Worm (Caenorhabditis elegans) whole organism, L3 larva: Measurements from ENCODE around the gene rnp-7.
A peak's percentile ranks its signal among the peaks of the same experiment; 100 is the strongest.

ENCODE experiments used
- R02D3.7 ChIP-seq: fragments of 150-350 bp; optimal IDR thresholded peaks from 2 replicates; lab custom pipeline; 2014; ENCODE audit warnings: missing biosample characterization, missing genetic modification characterization
- ZK546.5 ChIP-seq: sonication (generic microtip); optimal IDR thresholded peaks from 2 replicates; lab custom pipeline; 2017; ENCODE audit warnings: missing biosample characterization, missing genetic modification characterization
- aly-2 ChIP-seq: fragments of 150-350 bp; optimal IDR thresholded peaks from 2 replicates; lab custom pipeline; 2014; ENCODE audit warnings: missing biosample characterization, missing genetic modification characterization
- ama-1 ChIP-seq: fragments of 150-350 bp; optimal IDR thresholded peaks from 2 replicates; lab custom pipeline; 2018
- ceh-16 ChIP-seq: sonication (generic microtip); optimal IDR thresholded peaks from 2 replicates; lab custom pipeline; 2017; ENCODE audit warnings: missing biosample characterization, missing genetic modification characterization
- ceh-28 ChIP-seq: fragments of 150-350 bp; optimal IDR thresholded peaks from 2 replicates; lab custom pipeline; 2014; ENCODE audit warnings: missing biosample characterization, missing genetic modification reagents, missing genetic modification characterization
- ceh-82 ChIP-seq: fragments of 150-350 bp; optimal IDR thresholded peaks from 2 replicates; lab custom pipeline; 2014; ENCODE audit warnings: missing biosample characterization, missing genetic modification characterization
- ceh-9 ChIP-seq: sonication (generic microtip); optimal IDR thresholded peaks from 2 replicates; lab custom pipeline; 2018; ENCODE audit warnings: missing biosample characterization, missing genetic modification characterization
- daf-12 ChIP-seq: fragments of 150-350 bp; optimal IDR thresholded peaks from 2 replicates; lab custom pipeline; 2014; ENCODE audit warnings: missing biosample characterization, missing genetic modification reagents, missing genetic modification characterization
- egl-27 ChIP-seq: sonication (generic microtip); optimal IDR thresholded peaks from 4 replicates; lab custom pipeline; 2017; ENCODE audit warnings: missing biosample characterization, missing genetic modification reagents, missing genetic modification characterization
- egl-5 ChIP-seq: fragments of 150-350 bp; optimal IDR thresholded peaks from 2 replicates; lab custom pipeline; 2017; ENCODE audit warnings: missing biosample characterization, missing genetic modification reagents, missing genetic modification characterization, inconsistent platforms
- elt-1 ChIP-seq: fragments of 150-350 bp; optimal IDR thresholded peaks from 2 replicates; lab custom pipeline; 2014; ENCODE audit warnings: missing biosample characterization, missing genetic modification characterization
- elt-2 ChIP-seq: sonication (generic microtip); optimal IDR thresholded peaks from 2 replicates; lab custom pipeline; 2016; ENCODE audit warnings: missing genetic modification reagents, mild to moderate bottlenecking, missing genetic modification characterization, missing compliant biosample characterization
- elt-3 ChIP-seq, 3 experiments: fragments of 150-350 bp in 1 of 3; sonication (generic microtip) in 2 of 3; optimal IDR thresholded peaks; 2 replicates in 2 of 3; 4 replicates in 1 of 3; lab custom pipeline; 2014 to 2017; ENCODE audit warnings: missing biosample characterization in 3 of 3, missing genetic modification characterization in 3 of 3
- eor-1 ChIP-seq, 2 experiments: fragments of 150-350 bp; optimal IDR thresholded peaks; 2 replicates each; lab custom pipeline; 2014 to 2018; ENCODE audit warnings: missing biosample characterization in 2 of 2, missing genetic modification characterization in 2 of 2
- fkh-10 ChIP-seq: sonication (generic microtip); optimal IDR thresholded peaks from 2 replicates; lab custom pipeline; 2017; ENCODE audit warnings: missing biosample characterization, missing genetic modification reagents, missing genetic modification characterization
- fkh-2 ChIP-seq: fragments of 150-350 bp; optimal IDR thresholded peaks from 2 replicates; lab custom pipeline; 2014; ENCODE audit warnings: missing biosample characterization, missing genetic modification reagents, missing genetic modification characterization
- fos-1 ChIP-seq: fragments of 150-350 bp; optimal IDR thresholded peaks from 2 replicates; lab custom pipeline; 2014; ENCODE audit warnings: missing biosample characterization, missing genetic modification characterization
- hmg-11 ChIP-seq: sonication (generic microtip); optimal IDR thresholded peaks from 2 replicates; lab custom pipeline; 2016; ENCODE audit warnings: missing genetic modification characterization, missing compliant biosample characterization
- jun-1 ChIP-seq: fragments of 150-350 bp; optimal IDR thresholded peaks from 2 replicates; lab custom pipeline; 2014; ENCODE audit warnings: missing biosample characterization, missing genetic modification reagents, missing genetic modification characterization
- lin-15B ChIP-seq: fragments of 150-350 bp; optimal IDR thresholded peaks from 2 replicates; lab custom pipeline; 2014; ENCODE audit warnings: missing biosample characterization, missing genetic modification characterization
- lin-39 ChIP-seq: fragments of 150-350 bp; optimal IDR thresholded peaks from 2 replicates; lab custom pipeline; 2018; ENCODE audit warnings: missing biosample characterization, missing genetic modification reagents, missing genetic modification characterization
- lsy-12 ChIP-seq: sonication (generic microtip); optimal IDR thresholded peaks from 2 replicates; lab custom pipeline; 2016; ENCODE audit warnings: mild to moderate bottlenecking, missing genetic modification characterization, missing compliant biosample characterization
- mdl-1 ChIP-seq: fragments of 150-350 bp; optimal IDR thresholded peaks from 2 replicates; lab custom pipeline; 2014; ENCODE audit warnings: missing biosample characterization, missing genetic modification characterization
- mml-1 ChIP-seq: fragments of 150-350 bp; sonication (generic microtip); optimal IDR thresholded peaks from 3 replicates; lab custom pipeline; 2014; ENCODE audit warnings: missing biosample characterization, missing genetic modification characterization
- nfya-1 ChIP-seq: sonication (generic microtip); optimal IDR thresholded peaks from 2 replicates; lab custom pipeline; 2017; ENCODE audit warnings: missing genetic modification characterization, mild to moderate bottlenecking, missing compliant biosample characterization, antibody characterized with exemption, moderate library complexity; ENCODE audit not compliant: insufficient read depth
- nhr-11 ChIP-seq: fragments of 150-350 bp; optimal IDR thresholded peaks from 2 replicates; lab custom pipeline; 2014; ENCODE audit warnings: missing biosample characterization, missing genetic modification characterization
- nhr-12 ChIP-seq: fragments of 150-350 bp; optimal IDR thresholded peaks from 2 replicates; lab custom pipeline; 2014; ENCODE audit warnings: missing biosample characterization, missing genetic modification characterization
- nhr-23 ChIP-seq: fragments of 150-350 bp; optimal IDR thresholded peaks from 2 replicates; lab custom pipeline; 2014; ENCODE audit warnings: missing biosample characterization, missing genetic modification reagents, missing genetic modification characterization
- nhr-237 ChIP-seq: fragments of 150-350 bp; optimal IDR thresholded peaks from 2 replicates; lab custom pipeline; 2014; ENCODE audit warnings: missing biosample characterization, missing genetic modification characterization
- nhr-25 ChIP-seq: sonication (generic microtip); optimal IDR thresholded peaks from 2 replicates; lab custom pipeline; 2017; ENCODE audit warnings: missing biosample characterization, missing genetic modification characterization
- nhr-28 ChIP-seq: fragments of 150-350 bp; optimal IDR thresholded peaks from 2 replicates; lab custom pipeline; 2014; ENCODE audit warnings: missing biosample characterization, missing genetic modification characterization
- nhr-43 ChIP-seq: sonication (generic microtip); optimal IDR thresholded peaks from 2 replicates; lab custom pipeline; 2016; ENCODE audit warnings: mild to moderate bottlenecking, missing genetic modification characterization, missing compliant biosample characterization; ENCODE audit not compliant: poor library complexity, severe bottlenecking
- nhr-67 ChIP-seq: fragments of 150-350 bp; optimal IDR thresholded peaks from 2 replicates; lab custom pipeline; 2014; ENCODE audit warnings: missing biosample characterization, missing genetic modification characterization
- nhr-76 ChIP-seq: fragments of 150-350 bp; sonication (generic microtip); optimal IDR thresholded peaks from 5 replicates; lab custom pipeline; 2014; ENCODE audit warnings: missing biosample characterization, missing genetic modification characterization
- nhr-77 ChIP-seq: fragments of 150-350 bp; optimal IDR thresholded peaks from 2 replicates; lab custom pipeline; 2014; ENCODE audit warnings: missing biosample characterization, missing genetic modification characterization
- pha-4 ChIP-seq: fragments of 150-350 bp; optimal IDR thresholded peaks from 2 replicates; lab custom pipeline; 2014; ENCODE audit warnings: missing biosample characterization, missing genetic modification reagents, missing genetic modification characterization
- pqm-1 ChIP-seq: fragments of 150-350 bp; optimal IDR thresholded peaks from 2 replicates; lab custom pipeline; 2017; ENCODE audit warnings: missing biosample characterization, missing genetic modification characterization, inconsistent platforms
- sea-2 ChIP-seq: fragments of 150-350 bp; sonication (generic microtip); optimal IDR thresholded peaks from 4 replicates; lab custom pipeline; 2014; ENCODE audit warnings: missing biosample characterization, missing genetic modification reagents, missing genetic modification characterization
- skn-1 ChIP-seq: fragments of 150-350 bp; optimal IDR thresholded peaks from 2 replicates; lab custom pipeline; 2014; ENCODE audit warnings: missing biosample characterization, missing genetic modification characterization
- snpc-4 ChIP-seq: fragments of 150-350 bp; optimal IDR thresholded peaks from 2 replicates; lab custom pipeline; 2014; ENCODE audit warnings: missing biosample characterization, missing genetic modification characterization
- tbx-2 ChIP-seq: sonication (generic microtip); optimal IDR thresholded peaks from 2 replicates; lab custom pipeline; 2016; ENCODE audit warnings: mild to moderate bottlenecking, missing genetic modification characterization, missing compliant biosample characterization
- unc-39 ChIP-seq: sonication (generic microtip); optimal IDR thresholded peaks from 4 replicates; lab custom pipeline; 2017; ENCODE audit warnings: missing biosample characterization, missing genetic modification characterization
- unc-62 ChIP-seq: fragments of 150-350 bp; sonication (generic microtip); optimal IDR thresholded peaks from 4 replicates; lab custom pipeline; 2014; ENCODE audit warnings: missing biosample characterization, missing genetic modification reagents, missing genetic modification characterization
- zag-1 ChIP-seq: fragments of 150-350 bp; optimal IDR thresholded peaks from 2 replicates; lab custom pipeline; 2014; ENCODE audit warnings: missing biosample characterization, missing genetic modification characterization
- ztf-11 ChIP-seq: fragments of 150-350 bp; optimal IDR thresholded peaks from 2 replicates; lab custom pipeline; 2014; ENCODE audit warnings: missing biosample characterization, missing genetic modification characterization
- ztf-4 ChIP-seq: fragments of 150-350 bp; optimal IDR thresholded peaks from 2 replicates; lab custom pipeline; 2014; ENCODE audit warnings: missing biosample characterization, missing genetic modification characterization

The rnp-7 gene

ce11 chrIII:7120477-7120876, 40.5 kb downstream of the rnp-7 start (continued):
- TF ChIP-seq nhr-25 (tag; lab: Kevin White, UChicago) (peak; percentile 42), tbx-2 (tag; lab: Kevin White, UChicago) (no peak), pqm-1 (tag; lab: Kevin White, UChicago) (peak; percentile 63)

DNA sequence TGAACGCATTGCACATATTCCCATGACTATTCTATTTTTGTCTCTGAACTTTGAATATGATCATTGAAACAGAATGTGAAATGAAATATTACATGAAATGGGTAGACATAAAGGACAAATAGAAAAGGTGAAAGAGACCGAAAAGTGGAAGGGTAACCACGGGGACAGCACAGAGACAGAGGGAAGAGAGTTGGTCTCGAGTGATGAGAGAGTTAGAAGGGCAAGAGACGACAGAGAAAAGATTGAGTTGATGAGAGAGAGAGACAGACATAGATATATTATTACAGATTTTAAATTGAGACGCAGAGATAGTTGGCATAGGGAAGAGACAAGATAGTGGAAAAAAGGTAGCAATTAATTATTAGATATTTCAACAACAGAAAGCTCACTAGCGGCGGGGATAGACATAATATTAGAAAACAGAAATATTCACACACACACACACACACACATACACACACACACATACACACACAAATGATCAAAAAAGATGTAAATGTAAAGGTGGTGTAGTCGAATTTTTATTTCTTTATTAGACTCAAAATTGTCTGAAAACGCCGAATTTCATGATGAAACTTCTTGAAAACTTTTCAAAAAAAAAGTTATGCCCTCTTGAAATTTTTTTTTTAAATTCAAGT, 44.2 kb downstream of the rnp-7 start:
- TF ChIP-seq nhr-28 (tag; lab: Kevin White, UChicago) (no peak), ztf-11 (tag; lab: Kevin White, UChicago) (no peak), nhr-25 (tag; lab: Kevin White, UChicago) (peak; percentile 85), nhr-23 (peak; percentile 62), fkh-10 (GFP tag; lab: Kevin White, UChicago) (no peak), ceh-82 (tag; lab: Kevin White, UChicago) (no peak), mdl-1 (tag; lab: Kevin White, UChicago) (peak; percentile 22), lsy-12 (tag; lab: Kevin White, UChicago) (peak; percentile 3), nfya-1 (tag; lab: Kevin White, UChicago) (peak; percentile 73), ceh-16 (tag; lab: Kevin White, UChicago) (no peak), unc-62 (GFP tag; lab: Kevin White, UChicago) (no peak), nhr-76 (no peak), elt-2 (peak; percentile 68), nhr-67 (tag; lab: Kevin White, UChicago) (no peak), fkh-2 (tag; lab: Kevin White, UChicago) (no peak), unc-39 (tag; lab: Kevin White, UChicago) (no peak), pqm-1 (tag; lab: Kevin White, UChicago) (peak; percentile 74), elt-3 (tag; optimal IDR thresholded peaks at IDR 0.05; lab: Kevin White, UChicago) (no peak), ceh-28 (tag; lab: Kevin White, UChicago) (peak; percentile 41), ZK546.5 (no peak), jun-1 (tag; lab: Kevin White, UChicago) (peak; percentile 76), skn-1 (tag; lab: Kevin White, UChicago) (peak; percentile 71), mml-1 (tag; lab: Kevin White, UChicago) (no peak), elt-1 (peak; percentile 45), eor-1 (tag; optimal IDR thresholded peaks at IDR 0.05; lab: Kevin White, UChicago) (no peak), egl-27 (tag; lab: Kevin White, UChicago) (peak; percentile 87), egl-5 (tag; lab: Kevin White, UChicago) (no peak), nhr-11 (no peak), ama-1 (no peak), R02D3.7 (no peak), nhr-43 (peak; percentile 59), ztf-4 (tag; lab: Kevin White, UChicago) (no peak), lin-15B (tag; lab: Kevin White, UChicago) (peak; percentile 25), zag-1 (tag; lab: Kevin White, UChicago) (no peak), snpc-4 (tag; lab: Kevin White, UChicago) (peak; percentile 45), aly-2 (tag; lab: Kevin White, UChicago) (no peak), hmg-11 (tag; lab: Kevin White, UChicago) (peak; percentile 28), daf-12 (tag; lab: Kevin White, UChicago) (no peak), nhr-237 (no peak), ceh-9 (no peak), lin-39 (tag; lab: Kevin White, UChicago) (no peak), fos-1 (tag; lab: Kevin White, UChicago) (no peak), nhr-77 (tag; lab: Kevin White, UChicago) (no peak), nhr-12 (tag; lab: Kevin White, UChicago) (no peak), tbx-2 (tag; lab: Kevin White, UChicago) (no peak), pha-4 (tag; lab: Kevin White, UChicago) (peak; percentile 89), sea-2 (GFP tag; lab: Kevin White, UChicago) (no peak)
